Fruit fly (Drosophila melanogaster) Kc167 (cell line): ENCODE measurements around the gene CkIIbeta.
"Not testable (repeated sequence)": the region's sequence is repeated elsewhere in the genome, so short reads cannot be mapped to it uniquely, and the experiment has no call there.

Experiments used
- Myc ChIP-seq: fragments of >200 bp; optimal IDR thresholded peaks from 2 replicates; lab custom pipeline; 2017; ENCODE audit warnings: missing external identifiers
- Sin3A ChIP-seq: fragments of >200 bp; optimal IDR thresholded peaks from 2 replicates; lab custom pipeline; 2018; ENCODE audit warnings: missing external identifiers
- h ChIP-seq: fragments of >200 bp; optimal IDR thresholded peaks from 3 replicates; lab custom pipeline; 2018; ENCODE audit warnings: missing external identifiers
- insv ChIP-seq: fragments of >200 bp; optimal IDR thresholded peaks from 3 replicates; lab custom pipeline; 2018; ENCODE audit warnings: missing external identifiers
- psq ChIP-seq: fragments of >200 bp; optimal IDR thresholded peaks from 2 replicates; lab custom pipeline; 2017; ENCODE audit warnings: missing external identifiers
- ttk ChIP-seq: sonication (Bioruptor generic); optimal IDR thresholded peaks from 2 replicates; lab custom pipeline; 2017; ENCODE audit warnings: missing external identifiers

The CkIIbeta gene

dm6 chrX:11792415-11793328 is at the start of gene CkIIbeta:
Gene CkIIbeta (plus strand): TSS chrX:11792533.
- TF ChIP-seq ttk (lab: Kevin White, UChicago) (no peak), Myc (lab: Kevin White, UChicago) (no peak), insv (lab: Kevin White, UChicago) (no peak), h (lab: Kevin White, UChicago) (no peak), Sin3A (lab: Kevin White, UChicago) (no peak), psq (no peak)

- TF ChIP-seq insv, ttk, Sin3A (lab: Kevin White, UChicago): not testable (repeated sequence)
These were observed 38.4 kb upstream of the CkIIbeta start, which contains the start of gene m for dm6 chrX:11753973-11754372. Gene m (plus strand): TSS chrX:11754273.

dm6 chrX:11756892-11757291 is 35.4 kb upstream of the CkIIbeta start:
- TF ChIP-seq Myc (lab: Kevin White, UChicago) = no peak
- TF ChIP-seq h (lab: Kevin White, UChicago) = no peak
- TF ChIP-seq Sin3A (lab: Kevin White, UChicago) = no peak
- no peak for TF ChIP-seq ttk (lab: Kevin White, UChicago)
- no peak for TF ChIP-seq insv (lab: Kevin White, UChicago)
- TF ChIP-seq psq = no peak

dm6 chrX:11764540-11765136 is 27.7 kb upstream of the CkIIbeta start, which contains the start of gene CG9360:
Gene CG9360 (minus strand): TSS chrX:11764590.
- TF ChIP-seq insv (lab: Kevin White, UChicago) (no peak), Myc (lab: Kevin White, UChicago) (no peak), Sin3A (lab: Kevin White, UChicago) (no peak), ttk (lab: Kevin White, UChicago) (no peak), psq (no peak), h (lab: Kevin White, UChicago) (no peak)

dm6 chrX:11769435-11769834 is 22.9 kb upstream of the CkIIbeta start:
- no peak for TF ChIP-seq Myc (lab: Kevin White, UChicago)
- TF ChIP-seq insv (lab: Kevin White, UChicago) = no peak
- TF ChIP-seq Sin3A (lab: Kevin White, UChicago) = no peak
- no peak for TF ChIP-seq psq
- TF ChIP-seq h (lab: Kevin White, UChicago) = no peak
- TF ChIP-seq ttk (lab: Kevin White, UChicago) = no peak

dm6 chrX:11775987-11776587 is 16.2 kb upstream of the CkIIbeta start:
- TF ChIP-seq h (lab: Kevin White, UChicago) (no peak), Sin3A (lab: Kevin White, UChicago) (no peak), insv (lab: Kevin White, UChicago) (no peak)

dm6 chrX:11778734-11779220 is 13.6 kb upstream of the CkIIbeta start, which contains the start of gene dy:
Gene dy (minus strand): TSS chrX:11778784.
- TF ChIP-seq psq (no peak), Myc (lab: Kevin White, UChicago) (no peak), Sin3A (lab: Kevin White, UChicago) (no peak), ttk (lab: Kevin White, UChicago) (no peak), insv (lab: Kevin White, UChicago) (no peak), h (lab: Kevin White, UChicago) (no peak)

dm6 chrX:11784997-11785396 is 7.3 kb upstream of the CkIIbeta start:
- TF ChIP-seq Myc (lab: Kevin White, UChicago) = no peak
- no peak for TF ChIP-seq ttk (lab: Kevin White, UChicago)
- no peak for TF ChIP-seq h (lab: Kevin White, UChicago)
- no peak for TF ChIP-seq insv (lab: Kevin White, UChicago)
- no peak for TF ChIP-seq Sin3A (lab: Kevin White, UChicago)
- TF ChIP-seq psq = no peak

- TF ChIP-seq Myc (lab: Kevin White, UChicago) = no peak
- TF ChIP-seq ttk (lab: Kevin White, UChicago) = no peak
- TF ChIP-seq psq = no peak
- no peak for TF ChIP-seq insv (lab: Kevin White, UChicago)
- no peak for TF ChIP-seq h (lab: Kevin White, UChicago)
- no peak for TF ChIP-seq Sin3A (lab: Kevin White, UChicago)
These were observed 5.3 kb upstream of the CkIIbeta start, which contains the start of gene Karl for dm6 chrX:11787081-11787480. Gene Karl (plus strand): TSS chrX:11787381.

dm6 chrX:11788187-11788870 is 4.0 kb upstream of the CkIIbeta start:
- TF ChIP-seq insv (lab: Kevin White, UChicago) (no peak), Sin3A (lab: Kevin White, UChicago) (no peak), psq (no peak), Myc (lab: Kevin White, UChicago) (no peak), h (lab: Kevin White, UChicago) (no peak), ttk (lab: Kevin White, UChicago) (no peak)
